Fruit fly (Drosophila melanogaster): ENCODE results near the gene Meics.
A peak's percentile ranks its signal among the peaks of the same experiment; 100 is the strongest.

Gene Meics

dm6 chr3L:14001658-14002523, 37.4 kb upstream of the Meics start, which contains the start of the genes Nprl3 and upSET (continued):
- TF ChIP-seq Drgx (GFP tag; IDR thresholded peaks at IDR 0.05) (no peak), CG11504 (tag; optimal IDR thresholded peaks at IDR 0.05) (peak; percentile 44), dm (GFP tag; optimal IDR thresholded peaks at IDR 0.05) (peak; percentile 52), CG4404 (GFP tag; IDR thresholded peaks at IDR 0.05) (no peak), fd3F (GFP tag; optimal IDR thresholded peaks at IDR 0.05) (no peak), pum (GFP tag; optimal IDR thresholded peaks at IDR 0.05) (no peak), dpn (GFP tag; optimal IDR thresholded peaks at IDR 0.05) (no peak), sc (optimal IDR thresholded peaks at IDR 0.05) (no peak), sc (GFP tag; optimal IDR thresholded peaks at IDR 0.05) (no peak), CG7963 (GFP tag; IDR thresholded peaks at IDR 0.05; ENCODE audit: partially characterized antibody) (peak; percentile 77), CG4617 (GFP tag; optimal IDR thresholded peaks at IDR 0.05; ENCODE audit: borderline replicate concordance) (peak; percentile 11), NFAT (GFP tag; IDR thresholded peaks at IDR 0.05) (no peak), CG14860 (GFP tag; IDR thresholded peaks at IDR 0.05; ENCODE audit: partially characterized antibody) (peak; percentile 79), CG7372 (GFP tag; IDR thresholded peaks at IDR 0.05) (no peak), ranshi (GFP tag; IDR thresholded peaks at IDR 0.05) (no peak), CG18764 (GFP tag; optimal IDR thresholded peaks at IDR 0.05) (no peak), gsb (GFP tag; IDR thresholded peaks at IDR 0.05) (no peak), Spps (tag; optimal IDR thresholded peaks at IDR 0.05) (no peak), CG6765 (GFP tag; optimal IDR thresholded peaks at IDR 0.05) (no peak), CG2875 (GFP tag; optimal IDR thresholded peaks at IDR 0.05) (no peak), CG12299 (tag; optimal IDR thresholded peaks at IDR 0.05) (peak; percentile 11), Eip74EF (GFP tag; optimal IDR thresholded peaks at IDR 0.05) (no peak), YL-1 (GFP tag; optimal IDR thresholded peaks at IDR 0.05) (peak; percentile 81), Opbp (GFP tag; IDR thresholded peaks at IDR 0.05; ENCODE audit: partially characterized antibody) (peak; percentile 93), CG8478 (optimal IDR thresholded peaks at IDR 0.05) (peak; percentile 70), Abd-B (GFP tag; optimal IDR thresholded peaks at IDR 0.05) (peak; percentile 38), CG10321 (GFP tag; IDR thresholded peaks at IDR 0.05) (peak; percentile 90), CG4424 (GFP tag; optimal IDR thresholded peaks at IDR 0.05) (peak; percentile 14), hb (GFP tag; IDR thresholded peaks at IDR 0.05; ENCODE audit: partially characterized antibody) (peak; percentile 83), CG10267 (tag; optimal IDR thresholded peaks at IDR 0.05) (peak; percentile 63), CG34422 (GFP tag; IDR thresholded peaks at IDR 0.05) (peak; percentile 34; the same call in 1 of the 3 replicates), HLHmδ (GFP tag; optimal IDR thresholded peaks at IDR 0.05) (no peak), CkIIα-i1 (GFP tag; IDR thresholded peaks at IDR 0.05) (no peak), fu2 (GFP tag; optimal IDR thresholded peaks at IDR 0.05) (no peak), hkb (optimal IDR thresholded peaks at IDR 0.05) (no peak), hkb (GFP tag; IDR thresholded peaks at IDR 0.05) (0 out of 2 replicates have a peak, but pooled peaks have one; percentile 24), cas (GFP tag; IDR thresholded peaks at IDR 0.05) (no peak), Adf1 (GFP tag; IDR thresholded peaks at IDR 0.05) (no peak), HmgZ (tag; optimal IDR thresholded peaks at IDR 0.05) (peak; percentile 20), CG32532 (GFP tag; IDR thresholded peaks at IDR 0.05) (0 out of 2 replicates have a peak, but pooled peaks have one; percentile 41), CG9876 (GFP tag; optimal IDR thresholded peaks at IDR 0.05) (no peak), MESR4 (GFP tag; optimal IDR thresholded peaks at IDR 0.05) (peak; percentile 40), vnd (GFP tag; IDR thresholded peaks at IDR 0.05; ENCODE audit: partially characterized antibody) (peak; percentile 81), Elba2 (GFP tag; optimal IDR thresholded peaks at IDR 0.05) (peak; percentile 87), CG10979 (tag; optimal IDR thresholded peaks at IDR 0.05) (no peak), chif (GFP tag; optimal IDR thresholded peaks at IDR 0.05) (no peak), Ets65A (GFP tag) (no peak), p53 (GFP tag; optimal IDR thresholded peaks at IDR 0.05) (no peak), jigr1 (GFP tag; IDR thresholded peaks at IDR 0.05) (no peak), CG18476 (GFP tag; optimal IDR thresholded peaks at IDR 0.05) (no peak)

Data from whole organism, embryonic.